Worm (Caenorhabditis elegans): ENCODE results near the gene C15H7.4.

C15H7.4 gene

ce11 chrIII:9662266-9662959 lies 6.7 kb upstream of the C15H7.4 start:
- no peak for TF ChIP-seq pqm-1 (tag; optimal IDR thresholded peaks at IDR 0.05)
- no peak for TF ChIP-seq zip-4 (GFP tag; optimal IDR thresholded peaks at IDR 0.05)
- TF ChIP-seq rnt-1 (tag; optimal IDR thresholded peaks at IDR 0.05): peak; percentile 62
- no peak for TF ChIP-seq lin-13 (GFP tag; optimal IDR thresholded peaks at IDR 0.05)
- no peak for TF ChIP-seq mef-2 (tag; optimal IDR thresholded peaks at IDR 0.05)
- TF ChIP-seq lin-14 (GFP tag; optimal IDR thresholded peaks at IDR 0.05): peak; percentile 68
- no peak for TF ChIP-seq egl-27 (tag; optimal IDR thresholded peaks at IDR 0.05)
- no peak for TF ChIP-seq skn-1 (tag; optimal IDR thresholded peaks at IDR 0.05)
- TF ChIP-seq mep-1 (tag; optimal IDR thresholded peaks at IDR 0.05): peak; percentile 1
- TF ChIP-seq pax-3 (tag; optimal IDR thresholded peaks at IDR 0.05): no peak
- no peak for TF ChIP-seq pag-3 (tag; optimal IDR thresholded peaks at IDR 0.05; ENCODE audit: borderline replicate concordance, insufficient read depth)
- no peak for TF ChIP-seq ceh-90 (tag; optimal IDR thresholded peaks at IDR 0.05)
- TF ChIP-seq blmp-1 (tag; optimal IDR thresholded peaks at IDR 0.05): no peak
- TF ChIP-seq nhr-19 (GFP tag; conservative IDR thresholded peaks at IDR 0.05): peak; percentile 40
- TF ChIP-seq ztf-11 (tag; optimal IDR thresholded peaks at IDR 0.05): no peak
- no peak for TF ChIP-seq fkh-8 (tag; optimal IDR thresholded peaks at IDR 0.05)
- no peak for TF ChIP-seq efl-3 (GFP tag; optimal IDR thresholded peaks at IDR 0.05)
- no peak for TF ChIP-seq fos-1 (tag; optimal IDR thresholded peaks at IDR 0.05)
- no peak for TF ChIP-seq fkh-10 (GFP tag; optimal IDR thresholded peaks at IDR 0.05)
- TF ChIP-seq elt-3 (tag; optimal IDR thresholded peaks at IDR 0.05): no peak
- TF ChIP-seq nhr-11 (tag; optimal IDR thresholded peaks at IDR 0.05): no peak
- no peak for TF ChIP-seq unc-98 (GFP tag; IDR thresholded peaks at IDR 0.05)
- no peak for TF ChIP-seq C16A3.4 (tag; optimal IDR thresholded peaks at IDR 0.05)
- peak; percentile 54 for TF ChIP-seq nhr-71 (tag; optimal IDR thresholded peaks at IDR 0.05)
- TF ChIP-seq ces-1 (GFP tag; optimal IDR thresholded peaks at IDR 0.05): no peak
- no peak for TF ChIP-seq ceh-63 (GFP tag; optimal IDR thresholded peaks at IDR 0.05)
- TF ChIP-seq C04F5.9 (tag; optimal IDR thresholded peaks at IDR 0.05): no peak
- no peak for TF ChIP-seq unc-86 (tag; optimal IDR thresholded peaks at IDR 0.05)
- no peak for TF ChIP-seq nhr-77 (tag; optimal IDR thresholded peaks at IDR 0.05)
- peak; percentile 70 for TF ChIP-seq nhr-20 (tag; optimal IDR thresholded peaks at IDR 0.05)
- TF ChIP-seq C34B4.2 (tag; optimal IDR thresholded peaks at IDR 0.05): no peak
- no peak for TF ChIP-seq unc-30 (tag; optimal IDR thresholded peaks at IDR 0.05)
- no peak for TF ChIP-seq nhr-237 (tag; optimal IDR thresholded peaks at IDR 0.05)
- TF ChIP-seq lin-35 (GFP tag; optimal IDR thresholded peaks at IDR 0.05): no peak
- no peak for TF ChIP-seq ama-1 (optimal IDR thresholded peaks at IDR 0.05)
- TF ChIP-seq isw-1 (GFP tag; IDR thresholded peaks at IDR 0.05): no peak
- no peak for TF ChIP-seq nhr-28 (tag; optimal IDR thresholded peaks at IDR 0.05)
- peak; percentile 48 for TF ChIP-seq nhr-85 (tag)
- no peak for TF ChIP-seq elt-2 (tag; optimal IDR thresholded peaks at IDR 0.05)
- TF ChIP-seq nhr-84 (tag; optimal IDR thresholded peaks at IDR 0.05): no peak
- TF ChIP-seq xbp-1 (tag; optimal IDR thresholded peaks at IDR 0.05): no peak
- TF ChIP-seq hlh-4 (tag; optimal IDR thresholded peaks at IDR 0.05): no peak
- TF ChIP-seq mab-9 (GFP tag; IDR thresholded peaks at IDR 0.05): no peak
- TF ChIP-seq vab-15 (tag; optimal IDR thresholded peaks at IDR 0.05): no peak
- TF ChIP-seq sup-37 (GFP tag; optimal IDR thresholded peaks at IDR 0.05): no peak
- TF ChIP-seq ets-5 (GFP tag; IDR thresholded peaks at IDR 0.05): no peak
- no peak for TF ChIP-seq jun-1 (tag; optimal IDR thresholded peaks at IDR 0.05)
